Worm (Caenorhabditis elegans) whole organism, young adult: ENCODE data around the gene syf-3.

Experiments
- F22D6.2 ChIP-seq: sonication (generic microtip); optimal IDR thresholded peaks from 2 replicates; lab custom pipeline; 2016; ENCODE audit warnings: mild to moderate bottlenecking, missing genetic modification characterization, missing compliant biosample characterization
- cebp-2 ChIP-seq: fragments of 200-800 bp; sonication (Bioruptor generic); IDR thresholded peaks from 2 replicates; pipeline ENCODE4 v1.3.6; 2022; ENCODE audit warnings: missing genetic modification characterization, missing compliant biosample characterization
- die-1 ChIP-seq: sonication (generic microtip); optimal IDR thresholded peaks from 2 replicates; lab custom pipeline; 2016; ENCODE audit warnings: missing genotype, mild to moderate bottlenecking, missing genetic modification characterization, missing compliant biosample characterization
- dpl-1 ChIP-seq: fragments of 150-350 bp; optimal IDR thresholded peaks from 2 replicates; lab custom pipeline; 2014; ENCODE audit warnings: missing biosample characterization, missing genetic modification reagents, missing genetic modification characterization
- nfya-1 ChIP-seq: sonication (generic microtip); optimal IDR thresholded peaks from 2 replicates; lab custom pipeline; 2017; ENCODE audit warnings: antibody characterized with exemption, missing compliant biosample characterization, missing genetic modification characterization, borderline replicate concordance; ENCODE audit not compliant: insufficient read depth
- pha-4 ChIP-seq: fragments of 150-350 bp; sonication (generic microtip); optimal IDR thresholded peaks from 2 replicates; lab custom pipeline; 2014; ENCODE audit warnings: missing biosample characterization, missing genetic modification reagents, missing genetic modification characterization
- sdz-38 ChIP-seq: sonication (generic microtip); optimal IDR thresholded peaks from 2 replicates; lab custom pipeline; 2016; ENCODE audit warnings: missing genotype, missing genetic modification characterization, missing compliant biosample characterization
- snpc-1.3 ChIP-seq: sonication (generic microtip); optimal IDR thresholded peaks from 2 replicates; lab custom pipeline; 2017; ENCODE audit warnings: missing genetic modification characterization, mild to moderate bottlenecking, missing compliant biosample characterization, antibody characterized with exemption, moderate library complexity, missing genotype, missing genetic modification reagents; ENCODE audit not compliant: insufficient read depth

DNA sequence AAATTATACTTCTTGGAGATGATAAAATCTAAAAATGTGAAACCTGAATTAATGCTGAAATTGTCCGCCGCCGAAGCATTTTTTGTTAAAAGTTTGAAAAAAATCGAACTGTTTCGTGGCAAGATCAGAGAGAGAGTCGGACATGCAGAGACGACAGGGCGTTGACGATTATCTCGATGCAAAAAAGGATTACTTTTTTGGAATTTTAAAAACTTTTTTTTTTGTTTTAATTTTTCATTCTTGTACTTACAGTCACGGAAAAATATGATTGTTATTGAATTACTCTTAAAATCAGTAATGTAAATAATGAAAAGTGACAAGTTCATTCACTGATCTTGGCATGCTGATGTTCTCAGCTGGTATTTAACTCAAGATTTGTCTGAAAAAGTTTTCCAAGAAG, 3.1 kb upstream of the syf-3 start, which contains the start of the genes M03F8.5 and M03F8.7:
- TF ChIP-seq snpc-1.3 (tag; lab: Kevin White, UChicago), result no peak
- no peak for TF ChIP-seq sdz-38 (tag; lab: Kevin White, UChicago)
- TF ChIP-seq dpl-1 (GFP tag; lab: Kevin White, UChicago), result no peak
- TF ChIP-seq nfya-1 (tag; lab: Kevin White, UChicago), result no peak
- no peak for TF ChIP-seq F22D6.2 (tag; lab: Kevin White, UChicago)
- no peak for TF ChIP-seq pha-4 (tag; lab: Kevin White, UChicago)
- no peak for TF ChIP-seq cebp-2 (GFP tag; lab: Robert Waterston, UW)
- no peak for TF ChIP-seq die-1 (tag; lab: Kevin White, UChicago)
